Fruit fly (Drosophila melanogaster) whole organism, adult: Measurements from ENCODE around the gene Lip1.

Experiments
- CG12768 ChIP-seq: fragments of 200-800 bp; sonication (Bioruptor generic); optimal IDR thresholded peaks from 2 replicates; lab custom pipeline; 2017; ENCODE audit warnings: missing biosample characterization, missing genetic modification characterization, mild to moderate bottlenecking, moderate library complexity, missing genetic modification reagents
- CG14711 ChIP-seq: fragments of 200-800 bp; sonication (Bioruptor generic); optimal IDR thresholded peaks from 2 replicates; lab custom pipeline; 2018; ENCODE audit warnings: missing biosample characterization, mild to moderate bottlenecking, missing genetic modification characterization, moderate library complexity
- CG33017 ChIP-seq: fragments of 200-800 bp; sonication (Bioruptor generic); optimal IDR thresholded peaks from 2 replicates; lab custom pipeline; 2018; ENCODE audit warnings: missing biosample characterization, mild to moderate bottlenecking, missing genetic modification characterization, moderate library complexity
- CG5204 ChIP-seq: fragments of 200-800 bp; sonication (Bioruptor generic); optimal IDR thresholded peaks from 2 replicates; lab custom pipeline; 2016; ENCODE audit warnings: missing biosample characterization, missing genetic modification characterization
- CG7045 ChIP-seq: fragments of 200-800 bp; sonication (Bioruptor generic); optimal IDR thresholded peaks from 2 replicates; lab custom pipeline; 2017; ENCODE audit warnings: missing biosample characterization, mild to moderate bottlenecking, missing genetic modification characterization
- Clk ChIP-seq: fragments of 200-800 bp; sonication (Bioruptor generic); optimal IDR thresholded peaks from 2 replicates; lab custom pipeline; 2017; ENCODE audit warnings: missing biosample characterization, missing genetic modification characterization
- Crg-1 ChIP-seq: fragments of 200-800 bp; sonication (Bioruptor generic); optimal IDR thresholded peaks from 2 replicates; lab custom pipeline; 2016; ENCODE audit warnings: missing biosample characterization, missing genetic modification characterization
- Hr96 ChIP-seq: fragments of 200-800 bp; sonication (Bioruptor generic); optimal IDR thresholded peaks from 2 replicates; lab custom pipeline; 2016; ENCODE audit warnings: missing biosample characterization, missing genetic modification characterization
- bab1 ChIP-seq: fragments of 200-800 bp; sonication (Bioruptor generic); optimal IDR thresholded peaks from 3 replicates; lab custom pipeline; 2019; ENCODE audit warnings: missing biosample characterization, mild to moderate bottlenecking, missing genetic modification characterization, moderate library complexity
- cic ChIP-seq: fragments of 200-800 bp; sonication (Bioruptor generic); optimal IDR thresholded peaks from 2 replicates; lab custom pipeline; 2017; ENCODE audit warnings: missing biosample characterization, mild to moderate bottlenecking, missing genetic modification characterization, moderate library complexity
- kay ChIP-seq: fragments of 200-800 bp; sonication (Bioruptor generic); peaks from one replicate; lab custom pipeline; 2016; ENCODE audit warnings: missing biosample characterization, missing genetic modification characterization, borderline replicate concordance
- pad ChIP-seq: fragments of 200-800 bp; sonication (Bioruptor generic); optimal IDR thresholded peaks from 3 replicates; lab custom pipeline; 2017; ENCODE audit warnings: missing biosample characterization, missing genetic modification characterization, mild to moderate bottlenecking, moderate library complexity, missing genetic modification reagents
- toe ChIP-seq: fragments of 200-800 bp; sonication (Bioruptor generic); optimal IDR thresholded peaks from 2 replicates; lab custom pipeline; 2016; ENCODE audit warnings: missing biosample characterization, missing genetic modification characterization

DNA sequence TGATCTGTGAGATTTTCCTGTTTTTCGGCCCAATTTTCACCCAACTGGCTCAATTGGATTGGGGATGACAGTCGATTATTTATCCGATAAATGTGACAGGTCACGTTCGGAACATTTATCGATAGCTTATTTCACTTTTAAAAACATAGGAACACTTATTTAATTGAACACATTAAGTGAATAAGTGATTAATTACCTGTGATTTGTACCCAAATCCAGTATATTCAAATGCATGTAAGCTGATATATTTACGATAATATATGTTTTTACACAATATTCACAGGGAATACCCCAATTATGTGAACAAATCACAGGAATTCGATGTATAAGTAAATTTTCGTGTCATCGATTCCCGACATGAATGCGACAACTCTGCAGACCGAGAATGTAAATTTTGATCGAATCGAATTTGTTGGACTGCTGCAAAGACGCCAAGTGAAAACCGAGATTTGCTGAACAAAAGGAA, 31.0 kb upstream of the Lip1 start, which contains the start of the genes EMC3 and Dpy-30L1:
- TF ChIP-seq CG12768 (GFP tag; lab: Kevin White, UChicago) (peak; percentile 20), toe (GFP tag; lab: Kevin White, UChicago) (peak; percentile 70), CG7045 (GFP tag; lab: Kevin White, UChicago) (peak; percentile 2), pad (peak; percentile 12), CG5204 (GFP tag; lab: Kevin White, UChicago) (peak; percentile 58), Crg-1 (GFP tag; lab: Kevin White, UChicago) (peak; percentile 43), kay (GFP tag; lab: Kevin White, UChicago) (no peak), cic (GFP tag; lab: Kevin White, UChicago) (no peak), Clk (no peak), CG14711 (tag; lab: Kevin White, UChicago) (peak; percentile 96), Hr96 (GFP tag; lab: Kevin White, UChicago) (peak; percentile 53), CG33017 (no peak), bab1 (GFP tag; lab: Kevin White, UChicago) (peak; percentile 79)
